Worm (Caenorhabditis elegans): ENCODE results near the gene C54E10.11.
A peak's percentile ranks its signal among the peaks of the same experiment; 100 is the strongest.

C54E10.11 gene

DNA sequence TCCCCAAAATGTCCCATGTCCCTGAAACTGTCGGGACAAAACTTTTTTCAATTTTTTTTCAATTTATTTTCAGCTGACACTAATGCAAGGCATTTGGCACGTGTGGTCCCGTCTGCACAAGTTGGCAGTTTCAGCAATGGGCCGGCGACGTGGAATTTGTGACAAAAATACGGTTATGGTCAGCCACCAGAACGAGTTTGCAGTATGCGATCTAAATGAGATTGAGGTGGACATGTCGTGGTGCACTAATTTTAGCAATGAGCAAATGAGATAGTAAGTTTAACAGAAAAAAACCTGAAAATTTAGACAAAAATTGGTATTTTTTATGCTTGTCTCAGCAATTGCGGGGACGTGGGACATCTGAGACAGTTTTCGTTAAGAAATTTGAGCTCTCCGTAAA is 40.5 kb upstream of the C54E10.11 start:
- TF ChIP-seq zip-11 (GFP tag; IDR thresholded peaks at IDR 0.05) (no peak), nhr-41 (GFP tag; IDR thresholded peaks at IDR 0.05) (no peak), unc-62 (GFP tag; optimal IDR thresholded peaks at IDR 0.05 in 1 of 2) (peak in 1 of 2 experiments; percentile 50), unc-62 (tag; optimal IDR thresholded peaks at IDR 0.05) (no peak)

DNA sequence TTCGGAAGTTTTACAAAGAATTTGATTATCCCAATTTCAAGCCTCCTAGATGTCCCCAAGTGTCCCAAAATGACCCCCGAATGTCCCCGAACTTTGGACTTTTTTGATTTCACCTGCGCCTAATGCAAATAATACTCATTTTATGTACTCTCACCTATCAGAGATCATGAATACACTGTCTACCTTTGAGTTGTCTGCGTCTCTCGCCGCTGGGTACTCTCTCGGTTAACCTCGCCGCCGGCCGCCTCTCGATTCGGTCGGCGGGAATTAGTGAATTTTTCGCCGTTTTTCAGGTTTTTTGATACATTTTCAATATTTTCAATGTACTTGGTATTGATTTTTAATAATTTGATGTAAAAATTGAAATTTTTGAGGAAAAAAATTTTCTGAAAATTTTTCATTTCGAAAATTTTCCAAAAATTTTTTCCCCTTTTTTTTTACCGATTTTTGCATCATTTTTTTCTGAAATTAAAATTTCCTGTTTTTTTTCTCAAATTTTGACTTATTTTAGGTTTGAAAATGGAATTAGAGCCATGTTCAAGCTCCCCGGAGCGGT is 36.9 kb upstream of the C54E10.11 start, which contains the start of gene nhr-65:
Gene nhr-65, plus strand, starts transcription at position 506 of the 556 bp plus-strand sequence.
- TF ChIP-seq mdl-1 (tag; optimal IDR thresholded peaks at IDR 0.05), result no peak
- TF ChIP-seq lin-13 (GFP tag; optimal IDR thresholded peaks at IDR 0.05), result no peak
- TF ChIP-seq nhr-102 (tag; optimal IDR thresholded peaks at IDR 0.05), result no peak
- peak; percentile 22; the same call in 1 of the 2 replicates for TF ChIP-seq hmg-1.1 (GFP tag; IDR thresholded peaks at IDR 0.05)
- no peak for TF ChIP-seq saeg-2 (GFP tag; IDR thresholded peaks at IDR 0.05)
- TF ChIP-seq zag-1 (tag; optimal IDR thresholded peaks at IDR 0.05), result no peak
- no peak for TF ChIP-seq attf-4 (tag; optimal IDR thresholded peaks at IDR 0.05)
- TF ChIP-seq mep-1 (tag; optimal IDR thresholded peaks at IDR 0.05), result peak; percentile 40
- no peak for TF ChIP-seq sdz-12 (GFP tag; optimal IDR thresholded peaks at IDR 0.05)
- TF ChIP-seq Y5F2A.4 (GFP tag; optimal IDR thresholded peaks at IDR 0.05), result no peak
- TF ChIP-seq unc-39 (tag; optimal IDR thresholded peaks at IDR 0.05), result no peak
- no peak for TF ChIP-seq daf-16 (GFP tag; optimal IDR thresholded peaks at IDR 0.05)
- TF ChIP-seq daf-16 (tag; optimal IDR thresholded peaks at IDR 0.05), result peak; percentile 71
- no peak for TF ChIP-seq pqm-1 (tag; optimal IDR thresholded peaks at IDR 0.05)
- no peak for TF ChIP-seq tag-97 (GFP tag; IDR thresholded peaks at IDR 0.05)
- TF ChIP-seq ceh-28 (tag; optimal IDR thresholded peaks at IDR 0.05), result no peak
- TF ChIP-seq gei-8 (GFP tag; optimal IDR thresholded peaks at IDR 0.05), result no peak
- TF ChIP-seq daf-12 (tag; optimal IDR thresholded peaks at IDR 0.05), result no peak
- TF ChIP-seq snpc-1.2 (GFP tag; IDR thresholded peaks at IDR 0.05), result no peak
- no peak for TF ChIP-seq mxl-2 (GFP tag; conservative IDR thresholded peaks at IDR 0.05)
- TF ChIP-seq hif-1 (tag; optimal IDR thresholded peaks at IDR 0.05), result peak in 1 of 2 experiments; percentile 4
- TF ChIP-seq zfp-2 (tag; optimal IDR thresholded peaks at IDR 0.05), result no peak
- TF ChIP-seq tra-1 (GFP tag; IDR thresholded peaks at IDR 0.05), result no peak
- TF ChIP-seq lin-1 (GFP tag; IDR thresholded peaks at IDR 0.05), result no peak
- TF ChIP-seq vab-7 (GFP tag; IDR thresholded peaks at IDR 0.05), result no peak
- no peak for TF ChIP-seq F37D6.2 (tag; optimal IDR thresholded peaks at IDR 0.05)
- no peak for TF ChIP-seq zip-11 (GFP tag; IDR thresholded peaks at IDR 0.05)
- no peak for TF ChIP-seq pha-4 (GFP tag; IDR thresholded peaks at IDR 0.05)
- TF ChIP-seq pha-4 (tag; optimal IDR thresholded peaks at IDR 0.05), result no peak
- no peak for TF ChIP-seq F26F4.8 (GFP tag; conservative IDR thresholded peaks at IDR 0.05)
- no peak for TF ChIP-seq Y75B8A.6 (GFP tag; IDR thresholded peaks at IDR 0.05)
- TF ChIP-seq lsy-2 (tag; optimal IDR thresholded peaks at IDR 0.05), result no peak
- peak; percentile 64 for TF ChIP-seq dmd-6 (GFP tag; IDR thresholded peaks at IDR 0.05)
- TF ChIP-seq aha-1 (tag), result no peak
- TF ChIP-seq lir-3 (tag; optimal IDR thresholded peaks at IDR 0.05), result no peak
- TF ChIP-seq nhr-41 (GFP tag; IDR thresholded peaks at IDR 0.05), result no peak
- TF ChIP-seq nhr-28 (tag; optimal IDR thresholded peaks at IDR 0.05), result peak; percentile 48
- no peak for TF ChIP-seq Y105C5A.15 (GFP tag; IDR thresholded peaks at IDR 0.05)
- no peak for TF ChIP-seq ztf-11 (tag; optimal IDR thresholded peaks at IDR 0.05)
- no peak for TF ChIP-seq duxl-1 (tag; optimal IDR thresholded peaks at IDR 0.05; ENCODE audit: poor library complexity)
- TF ChIP-seq lin-39 (tag; optimal IDR thresholded peaks at IDR 0.05), result no peak
- no peak for TF ChIP-seq ces-1 (GFP tag; optimal IDR thresholded peaks at IDR 0.05)
- TF ChIP-seq dve-1 (tag; optimal IDR thresholded peaks at IDR 0.05; ENCODE audit: insufficient read depth), result peak; percentile 64
- TF ChIP-seq hlh-11 (tag; optimal IDR thresholded peaks at IDR 0.05), result peak; percentile 47
- TF ChIP-seq mes-2 (tag; optimal IDR thresholded peaks at IDR 0.05; ENCODE audit: poor library complexity, severe bottlenecking), result peak; percentile 52
